Fruit fly (Drosophila melanogaster) whole organism, embryonic: ENCODE data around the gene bab1.

ENCODE experiments used
- Atf3 ChIP-seq: fragments of 200-800 bp; sonication (Bioruptor generic); optimal IDR thresholded peaks from 3 replicates; lab custom pipeline; 2016; ENCODE audit warnings: missing biosample characterization, missing genetic modification characterization
- Blimp-1 ChIP-seq: fragments of 200-800 bp; sonication (Bioruptor generic); optimal IDR thresholded peaks from 3 replicates; lab custom pipeline; 2018; ENCODE audit warnings: missing biosample characterization, missing genetic modification characterization, mild to moderate bottlenecking, moderate library complexity, missing genetic modification reagents
- C15 ChIP-seq: fragments of 200-800 bp; sonication (Bioruptor generic); IDR thresholded peaks from 3 replicates; pipeline ENCODE4 v1.3.6; 2022; ENCODE audit warnings: missing biosample characterization, missing genetic modification characterization
- CG10654 ChIP-seq: fragments of 200-800 bp; sonication (Bioruptor generic); optimal IDR thresholded peaks from 2 replicates; lab custom pipeline; 2016; ENCODE audit warnings: missing biosample characterization, missing genetic modification characterization
- CG11696 ChIP-seq: fragments of 200-800 bp; sonication (Bioruptor generic); IDR thresholded peaks from 2 replicates; pipeline ENCODE4 v1.3.6; 2022; ENCODE audit warnings: missing biosample characterization, missing genetic modification characterization
- CG12942 ChIP-seq: fragments of 200-800 bp; sonication (Bioruptor generic); optimal IDR thresholded peaks from 3 replicates; lab custom pipeline; 2016; ENCODE audit warnings: missing biosample characterization, missing genetic modification characterization
- CG13123 ChIP-seq: fragments of 200-800 bp; sonication (Bioruptor generic); optimal IDR thresholded peaks from 2 replicates; lab custom pipeline; 2016; ENCODE audit warnings: missing biosample characterization, missing genetic modification characterization
- CG1529 ChIP-seq: fragments of 200-800 bp; sonication (Bioruptor generic); optimal IDR thresholded peaks from 3 replicates; lab custom pipeline; 2018; ENCODE audit warnings: missing biosample characterization, missing genetic modification characterization
- CG15479 ChIP-seq: fragments of 200-800 bp; sonication (Bioruptor generic); optimal IDR thresholded peaks from 3 replicates; lab custom pipeline; 2019; ENCODE audit warnings: missing biosample characterization, mild to moderate bottlenecking, missing genetic modification characterization, moderate library complexity
- CG1792 ChIP-seq: fragments of 200-800 bp; sonication (Bioruptor generic); optimal IDR thresholded peaks from 2 replicates; lab custom pipeline; 2016; ENCODE audit warnings: missing biosample characterization, missing genetic modification characterization
- CG2120 ChIP-seq: fragments of 200-800 bp; sonication (Bioruptor generic); optimal IDR thresholded peaks from 3 replicates; lab custom pipeline; 2016; ENCODE audit warnings: missing biosample characterization, missing genetic modification characterization
- CG3163 ChIP-seq: fragments of 200-800 bp; sonication (Bioruptor generic); optimal IDR thresholded peaks from 3 replicates; lab custom pipeline; 2016; ENCODE audit warnings: missing biosample characterization, missing genetic modification characterization
- CG34422 ChIP-seq: fragments of 200-800 bp; sonication (Bioruptor generic); IDR thresholded peaks from 3 replicates; pipeline ENCODE4 v1.3.6; 2022; ENCODE audit warnings: missing biosample characterization, missing genetic modification characterization
- CG4360 ChIP-seq: fragments of 200-800 bp; sonication (Bioruptor generic); IDR thresholded peaks from 2 replicates; pipeline ENCODE4 v1.3.6; 2022; ENCODE audit warnings: missing biosample characterization, missing genetic modification characterization
- CG4404 ChIP-seq: fragments of 200-800 bp; sonication (Bioruptor generic); IDR thresholded peaks from 2 replicates; pipeline ENCODE4 v1.3.6; 2022; ENCODE audit warnings: missing biosample characterization, missing genetic modification characterization
- CG4730 ChIP-seq: fragments of 200-800 bp; sonication (Bioruptor generic); IDR thresholded peaks from 2 replicates; pipeline ENCODE4 v1.3.6; 2022; ENCODE audit warnings: missing biosample characterization, missing genetic modification characterization
- CG4854 ChIP-seq: fragments of 200-800 bp; sonication (Bioruptor generic); optimal IDR thresholded peaks from 2 replicates; lab custom pipeline; 2016; ENCODE audit warnings: missing biosample characterization, missing genetic modification characterization, inconsistent platforms
- CG5245 ChIP-seq: fragments of 200-800 bp; sonication (Bioruptor generic); optimal IDR thresholded peaks from 3 replicates; lab custom pipeline; 2016; ENCODE audit warnings: missing biosample characterization, missing genetic modification characterization
- CG6272 ChIP-seq: fragments of 200-800 bp; sonication (Bioruptor generic); IDR thresholded peaks from 2 replicates; pipeline ENCODE4 v1.3.6; 2022; ENCODE audit warnings: missing biosample characterization, missing genetic modification characterization
- CG6689 ChIP-seq: fragments of 200-800 bp; sonication (Bioruptor generic); IDR thresholded peaks from 2 replicates; pipeline ENCODE4 v1.3.6; 2022; ENCODE audit warnings: missing biosample characterization, missing genetic modification characterization
- CG7839 ChIP-seq: fragments of 200-800 bp; sonication (Bioruptor generic); optimal IDR thresholded peaks from 3 replicates; lab custom pipeline; 2018; ENCODE audit warnings: missing biosample characterization, mild to moderate bottlenecking, missing genetic modification characterization, moderate library complexity
- CG8359 ChIP-seq: fragments of 200-800 bp; sonication (Bioruptor generic); optimal IDR thresholded peaks from 2 replicates; lab custom pipeline; 2017; ENCODE audit warnings: missing biosample characterization, mild to moderate bottlenecking, missing genetic modification characterization, borderline replicate concordance
- CG9797 ChIP-seq: fragments of 200-800 bp; sonication (Bioruptor generic); optimal IDR thresholded peaks from 3 replicates; lab custom pipeline; 2018; ENCODE audit warnings: missing biosample characterization, mild to moderate bottlenecking, missing genetic modification characterization
- Elba2 ChIP-seq: fragments of 200-800 bp; sonication (Bioruptor generic); optimal IDR thresholded peaks from 3 replicates; lab custom pipeline; 2016; ENCODE audit warnings: missing biosample characterization, missing genetic modification characterization
- Fer3 ChIP-seq: fragments of 200-800 bp; sonication (Bioruptor generic); optimal IDR thresholded peaks from 2 replicates; lab custom pipeline; 2018; ENCODE audit warnings: missing biosample characterization, mild to moderate bottlenecking, missing genetic modification characterization, moderate library complexity
- Gsc ChIP-seq: fragments of 200-800 bp; sonication (Bioruptor generic); IDR thresholded peaks from 2 replicates; pipeline ENCODE4 v1.3.6; 2022; ENCODE audit warnings: missing biosample characterization, missing genetic modification characterization
- Kr ChIP-seq: fragments of 200-800 bp; sonication (Bioruptor generic); optimal IDR thresholded peaks from 2 replicates; lab custom pipeline; 2017; ENCODE audit warnings: missing biosample characterization, mild to moderate bottlenecking, missing genetic modification characterization
- Lim3 ChIP-seq: fragments of 200-800 bp; sonication (Bioruptor generic); IDR thresholded peaks from 2 replicates; pipeline ENCODE4 v1.3.6; 2022; ENCODE audit warnings: missing biosample characterization, missing genetic modification characterization
- Rx ChIP-seq: fragments of 200-800 bp; sonication (Bioruptor generic); IDR thresholded peaks from 2 replicates; pipeline ENCODE4 v1.3.6; 2022; ENCODE audit warnings: missing biosample characterization, missing genetic modification characterization
- Sin3A ChIP-seq: fragments of >200 bp; optimal IDR thresholded peaks from 2 replicates; lab custom pipeline; 2018
- Sry-β ChIP-seq: fragments of 200-800 bp; sonication (Bioruptor generic); optimal IDR thresholded peaks from 2 replicates; lab custom pipeline; 2018; ENCODE audit warnings: missing biosample characterization, mild to moderate bottlenecking, missing genetic modification characterization, moderate library complexity
- Ssrp ChIP-seq: fragments of 200-800 bp; sonication (Bioruptor generic); optimal IDR thresholded peaks from 2 replicates; lab custom pipeline; 2018; ENCODE audit warnings: missing biosample characterization, mild to moderate bottlenecking, missing genetic modification characterization, moderate library complexity
- aop ChIP-seq: fragments of 200-800 bp; sonication (Bioruptor generic); IDR thresholded peaks from 2 replicates; pipeline ENCODE4 v1.3.6; 2022; ENCODE audit warnings: missing biosample characterization, missing genetic modification characterization
- ara ChIP-seq: fragments of 200-800 bp; sonication (Bioruptor generic); IDR thresholded peaks from 2 replicates; pipeline ENCODE4 v1.3.6; 2022; ENCODE audit warnings: missing biosample characterization, missing genetic modification characterization
- bbx ChIP-seq: fragments of 200-800 bp; sonication (Bioruptor generic); IDR thresholded peaks from 2 replicates; pipeline ENCODE4 v1.3.6; 2022; ENCODE audit warnings: missing biosample characterization, missing genetic modification characterization; ENCODE audit not compliant: partially characterized antibody
- exex ChIP-seq: fragments of 200-800 bp; sonication (Bioruptor generic); optimal IDR thresholded peaks from 4 replicates; lab custom pipeline; 2018; ENCODE audit warnings: missing biosample characterization, mild to moderate bottlenecking, missing genetic modification characterization, moderate library complexity
- gce ChIP-seq: fragments of 200-800 bp; sonication (Bioruptor generic); IDR thresholded peaks from 3 replicates; pipeline ENCODE4 v1.3.6; 2022; ENCODE audit warnings: missing biosample characterization, missing genetic modification characterization
- insv ChIP-seq, 2 experiments: fragments of 200-800 bp; sonication (Bioruptor generic); optimal IDR thresholded peaks; 3 replicates each; lab custom pipeline; 2016 to 2018; ENCODE audit warnings: missing biosample characterization in 2 of 2, missing genetic modification characterization in 2 of 2
- lmd ChIP-seq: fragments of 200-800 bp; sonication (Bioruptor generic); IDR thresholded peaks from 2 replicates; pipeline ENCODE4 v1.3.6; 2022; ENCODE audit warnings: missing biosample characterization, missing genetic modification characterization
- lola ChIP-seq, 3 experiments: fragments of >200 bp in 2 of 3; fragments of 200-800 bp in 1 of 3; sonication (Bioruptor generic) in 1 of 3; optimal IDR thresholded peaks; 2 replicates each; lab custom pipeline; 2017 to 2019; ENCODE audit warnings: missing biosample characterization in 3 of 3, missing genetic modification characterization in 3 of 3, mild to moderate bottlenecking in 1 of 3, moderate library complexity in 1 of 3
- mirr ChIP-seq: fragments of 200-800 bp; sonication (Bioruptor generic); optimal IDR thresholded peaks from 3 replicates; lab custom pipeline; 2018; ENCODE audit warnings: missing biosample characterization, mild to moderate bottlenecking, missing genetic modification characterization
- onecut ChIP-seq: fragments of 200-800 bp; sonication (Bioruptor generic); IDR thresholded peaks from 2 replicates; pipeline ENCODE4 v1.3.6; 2022; ENCODE audit warnings: missing biosample characterization, missing genetic modification characterization
- org-1 ChIP-seq: fragments of 200-800 bp; sonication (Bioruptor generic); optimal IDR thresholded peaks from 2 replicates; lab custom pipeline; 2017; ENCODE audit warnings: missing biosample characterization, missing genetic modification characterization
- phol ChIP-seq: fragments of 200-800 bp; sonication (Bioruptor generic); optimal IDR thresholded peaks from 3 replicates; lab custom pipeline; 2018; ENCODE audit warnings: missing biosample characterization, mild to moderate bottlenecking, missing genetic modification characterization, moderate library complexity
- pnt ChIP-seq: fragments of 200-800 bp; sonication (Bioruptor generic); optimal IDR thresholded peaks from 3 replicates; lab custom pipeline; 2016; ENCODE audit warnings: missing biosample characterization, missing genetic modification characterization
- ro ChIP-seq: fragments of 200-800 bp; sonication (Bioruptor generic); IDR thresholded peaks from 2 replicates; pipeline ENCODE4 v1.3.6; 2022; ENCODE audit warnings: missing biosample characterization, missing genetic modification characterization
- sd ChIP-seq: fragments of 200-800 bp; sonication (Bioruptor generic); optimal IDR thresholded peaks from 3 replicates; lab custom pipeline; 2018; ENCODE audit warnings: missing biosample characterization, mild to moderate bottlenecking, missing genetic modification characterization, moderate library complexity
- so ChIP-seq: fragments of 200-800 bp; sonication (Bioruptor generic); IDR thresholded peaks from 3 replicates; pipeline ENCODE4 v1.3.6; 2022; ENCODE audit warnings: missing biosample characterization, missing genetic modification characterization
- sr ChIP-seq: fragments of 200-800 bp; sonication (Bioruptor generic); IDR thresholded peaks from 3 replicates; pipeline ENCODE4 v1.3.6; 2022; ENCODE audit warnings: missing biosample characterization, missing genetic modification characterization
- tgo ChIP-seq: fragments of 200-800 bp; sonication (Bioruptor generic); IDR thresholded peaks from 3 replicates; pipeline ENCODE4 v1.3.6; 2022; ENCODE audit warnings: missing biosample characterization, missing genetic modification characterization
- tin ChIP-seq: fragments of 200-800 bp; sonication (Bioruptor generic); optimal IDR thresholded peaks from 3 replicates; lab custom pipeline; 2016; ENCODE audit warnings: missing biosample characterization, missing genetic modification characterization

The bab1 gene

dm6 chr3L:1029610-1030284 is 71.1 kb downstream of the bab1 start (continued):
- TF ChIP-seq pnt (peak; percentile 44), CG4854 (GFP tag; lab: Kevin White, UChicago) (no peak), Atf3 (peak; percentile 33), CG9797 (GFP tag; lab: Kevin White, UChicago) (no peak), Gsc (no peak), Kr (no peak), Blimp-1 (GFP tag; lab: Kevin White, UChicago) (peak; percentile 92), bbx (GFP tag; lab: Robert Waterston, UW) (no peak), Lim3 (GFP tag; lab: Robert Waterston, UW) (no peak), CG6272 (GFP tag; lab: Robert Waterston, UW) (0 out of 2 replicates have a peak, but pooled peaks have one; percentile 36), phol (tag; lab: Kevin White, UChicago) (peak; percentile 78), CG6689 (GFP tag; lab: Robert Waterston, UW) (peak; percentile 69), C15 (no peak), CG4404 (GFP tag; lab: Robert Waterston, UW) (no peak), insv (GFP tag; optimal IDR thresholded peaks at IDR 0.05; lab: Kevin White, UChicago) (no peak), ro (GFP tag; lab: Robert Waterston, UW) (no peak), CG12942 (peak; percentile 1), onecut (GFP tag; lab: Robert Waterston, UW) (peak; percentile 34), ara (GFP tag; lab: Robert Waterston, UW) (peak; percentile 71; the same call in 1 of the 2 replicates), tgo (peak; percentile 51; the same call in 2 of the 3 replicates), gce (peak; percentile 56; the same call in 1 of the 3 replicates), aop (no peak), lola (GFP tag; optimal IDR thresholded peaks at IDR 0.05; lab: Kevin White, UChicago) (peak in 1 of 3 experiments; percentile 53), Sin3A (lab: Kevin White, UChicago) (no peak), Sry-β (GFP tag; lab: Kevin White, UChicago) (no peak), CG5245 (peak; percentile 79), so (no peak), CG10654 (GFP tag; lab: Kevin White, UChicago) (peak; percentile 56), Elba2 (GFP tag; lab: Kevin White, UChicago) (no peak), CG11696 (GFP tag; lab: Robert Waterston, UW) (peak; percentile 32; the same call in 1 of the 2 replicates), CG13123 (GFP tag; lab: Kevin White, UChicago) (no peak), lmd (peak; percentile 78), mirr (GFP tag; lab: Kevin White, UChicago) (no peak), org-1 (GFP tag; lab: Kevin White, UChicago) (peak; percentile 34), CG4730 (peak; percentile 70), Ssrp (peak; percentile 70), CG15479 (GFP tag; lab: Kevin White, UChicago) (no peak), CG7839 (peak; percentile 69), CG1792 (GFP tag; lab: Kevin White, UChicago) (peak; percentile 38), CG4360 (peak; percentile 44; the same call in 1 of the 2 replicates), CG8359 (GFP tag; lab: Kevin White, UChicago) (no peak), sr (GFP tag; lab: Robert Waterston, UW) (no peak), CG2120 (GFP tag; lab: Kevin White, UChicago) (no peak), CG3163 (no peak), CG1529 (GFP tag; lab: Kevin White, UChicago) (peak; percentile 63), tin (peak; percentile 77), Rx (peak; percentile 57), exex (tag; lab: Kevin White, UChicago) (no peak), Fer3 (tag; lab: Kevin White, UChicago) (peak; percentile 27), sd (no peak), CG34422 (GFP tag; lab: Robert Waterston, UW) (no peak)
